Fruit fly (Drosophila melanogaster): Measurements from ENCODE around the gene CG18132.

DNA sequence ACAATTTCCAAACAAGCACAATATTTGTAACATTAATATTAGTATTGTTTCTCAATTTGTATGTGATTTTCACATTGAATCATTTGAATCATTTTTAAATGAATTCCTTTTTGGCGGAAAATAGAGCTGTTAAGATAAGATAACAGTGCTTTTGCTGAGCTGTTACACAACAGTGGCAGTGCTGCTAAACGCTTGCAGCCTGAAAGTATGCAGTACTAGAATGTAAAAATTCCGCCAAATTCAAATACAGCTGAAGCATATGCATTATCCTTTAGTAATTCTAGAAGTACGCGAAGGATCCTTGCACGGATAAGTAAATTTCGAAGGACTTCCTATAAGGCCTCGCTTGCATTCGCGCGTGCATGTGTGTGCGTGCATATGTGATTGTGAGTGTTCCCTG is 13.0 kb downstream of the CG18132 start:
- no peak for TF ChIP-seq Sox102F (GFP tag; optimal IDR thresholded peaks at IDR 0.05)
- TF ChIP-seq CG1621 (tag; optimal IDR thresholded peaks at IDR 0.05), result no peak
- TF ChIP-seq eg (GFP tag; IDR thresholded peaks at IDR 0.05), result no peak
- TF ChIP-seq vri (GFP tag; optimal IDR thresholded peaks at IDR 0.05), result no peak
- no peak for TF ChIP-seq acj6 (GFP tag; optimal IDR thresholded peaks at IDR 0.05)
- no peak for TF ChIP-seq Ets21C (GFP tag; optimal IDR thresholded peaks at IDR 0.05)
- TF ChIP-seq CG8632 (GFP tag; optimal IDR thresholded peaks at IDR 0.05), result no peak
- TF ChIP-seq CG6808 (GFP tag; optimal IDR thresholded peaks at IDR 0.05), result no peak
- no peak for TF ChIP-seq CG6792 (GFP tag; optimal IDR thresholded peaks at IDR 0.05)
- no peak for TF ChIP-seq fkh (GFP tag; optimal IDR thresholded peaks at IDR 0.05)
- no peak for TF ChIP-seq CG3032 (tag; optimal IDR thresholded peaks at IDR 0.05)
- TF ChIP-seq Hr4 (GFP tag; optimal IDR thresholded peaks at IDR 0.05), result no peak

All from whole organism, prepupa.